Fruit fly (Drosophila melanogaster) whole organism, embryonic: ENCODE measurements around the gene CG31493.

Experiments used
- Atf-2 ChIP-seq: fragments of 200-800 bp; sonication (Bioruptor generic); optimal IDR thresholded peaks from 2 replicates; lab custom pipeline; 2016; ENCODE audit warnings: missing biosample characterization, missing genetic modification characterization
- B-H1 ChIP-seq: fragments of 200-800 bp; sonication (Bioruptor generic); IDR thresholded peaks from 3 replicates; pipeline ENCODE4 v1.3.6; 2022; ENCODE audit warnings: missing biosample characterization, missing genetic modification characterization
- Bdp1 ChIP-seq: fragments of 200-800 bp; sonication (Bioruptor generic); optimal IDR thresholded peaks from 3 replicates; lab custom pipeline; 2016; ENCODE audit warnings: missing biosample characterization, missing genetic modification characterization
- CG11085 ChIP-seq: fragments of 200-800 bp; sonication (Bioruptor generic); IDR thresholded peaks from 2 replicates; pipeline ENCODE4 v1.3.6; 2022; ENCODE audit warnings: missing biosample characterization, missing genetic modification characterization
- CG11093 ChIP-seq: fragments of 200-800 bp; sonication (Bioruptor generic); IDR thresholded peaks from 3 replicates; pipeline ENCODE4 v1.3.6; 2022; ENCODE audit warnings: missing biosample characterization, missing genetic modification characterization
- CG11504 ChIP-seq: fragments of 200-800 bp; sonication (Bioruptor generic); optimal IDR thresholded peaks from 3 replicates; lab custom pipeline; 2019; ENCODE audit warnings: missing biosample characterization, mild to moderate bottlenecking, missing genetic modification characterization, moderate library complexity
- CG17385 ChIP-seq: fragments of 200-800 bp; sonication (Bioruptor generic); optimal IDR thresholded peaks from 3 replicates; lab custom pipeline; 2018; ENCODE audit warnings: missing biosample characterization, mild to moderate bottlenecking, missing genetic modification characterization
- CG17612 ChIP-seq: fragments of 200-800 bp; sonication (Bioruptor generic); IDR thresholded peaks from 2 replicates; pipeline ENCODE4 v1.3.6; 2022; ENCODE audit warnings: missing biosample characterization, missing genetic modification characterization
- CG17829 ChIP-seq: fragments of 200-800 bp; optimal IDR thresholded peaks from 2 replicates; lab custom pipeline; 2019; ENCODE audit warnings: missing biosample characterization, mild to moderate bottlenecking, missing genetic modification characterization, moderate library complexity
- CG2199 ChIP-seq: fragments of 200-800 bp; sonication (Bioruptor generic); IDR thresholded peaks from 3 replicates; pipeline ENCODE4 v1.3.6; 2022; ENCODE audit warnings: missing biosample characterization, missing genetic modification characterization
- CG42726 ChIP-seq: fragments of 200-800 bp; sonication (Bioruptor generic); IDR thresholded peaks from 2 replicates; pipeline ENCODE4 v1.3.6; 2022; ENCODE audit warnings: missing biosample characterization, missing genetic modification characterization; ENCODE audit not compliant: partially characterized antibody
- CG6765 ChIP-seq: fragments of 200-800 bp; sonication (Bioruptor generic); optimal IDR thresholded peaks from 3 replicates; lab custom pipeline; 2017; ENCODE audit warnings: missing biosample characterization, mild to moderate bottlenecking, missing genetic modification characterization
- CG7963 ChIP-seq: fragments of 200-800 bp; sonication (Bioruptor generic); IDR thresholded peaks from 3 replicates; pipeline ENCODE4 v1.3.6; 2022; ENCODE audit warnings: missing biosample characterization, missing genetic modification characterization; ENCODE audit not compliant: partially characterized antibody
- CG8089 ChIP-seq: fragments of 200-800 bp; sonication (Bioruptor generic); optimal IDR thresholded peaks from 3 replicates; lab custom pipeline; 2016; ENCODE audit warnings: missing biosample characterization, missing genetic modification characterization
- Camta ChIP-seq: fragments of 200-800 bp; sonication (Bioruptor generic); optimal IDR thresholded peaks from 2 replicates; lab custom pipeline; 2016; ENCODE audit warnings: missing biosample characterization, missing genetic modification characterization
- D ChIP-seq, 2 experiments: fragments of 200-800 bp in 1 of 2; fragments of >200 bp in 1 of 2; sonication (Bioruptor generic) in 1 of 2; optimal IDR thresholded peaks; 2 replicates in 1 of 2; 3 replicates in 1 of 2; lab custom pipeline; 2017; ENCODE audit warnings: mild to moderate bottlenecking in 1 of 2, missing biosample characterization in 1 of 2, missing genetic modification characterization in 1 of 2, missing genetic modification reagents in 1 of 2
- Dek ChIP-seq: fragments of 200-800 bp; sonication (Bioruptor generic); optimal IDR thresholded peaks from 3 replicates; lab custom pipeline; 2019; ENCODE audit warnings: missing biosample characterization, mild to moderate bottlenecking, missing genetic modification characterization, moderate library complexity
- Dip3 ChIP-seq: fragments of 200-800 bp; sonication (Bioruptor generic); optimal IDR thresholded peaks from 3 replicates; lab custom pipeline; 2016; ENCODE audit warnings: missing biosample characterization, missing genetic modification characterization
- GATAe ChIP-seq: fragments of 200-800 bp; sonication (Bioruptor generic); conservative IDR thresholded peaks from 2 replicates; pipeline ENCODE4 v1.3.6; 2022; ENCODE audit warnings: missing biosample characterization, missing genetic modification characterization
- Gsc ChIP-seq: fragments of 200-800 bp; sonication (Bioruptor generic); IDR thresholded peaks from 2 replicates; pipeline ENCODE4 v1.3.6; 2022; ENCODE audit warnings: missing biosample characterization, missing genetic modification characterization
- NFAT ChIP-seq: fragments of 200-800 bp; sonication (Bioruptor generic); IDR thresholded peaks from 2 replicates; pipeline ENCODE4 v1.3.6; 2022; ENCODE audit warnings: missing biosample characterization, missing genetic modification characterization
- Oli ChIP-seq: fragments of 200-800 bp; sonication (Bioruptor generic); optimal IDR thresholded peaks from 2 replicates; lab custom pipeline; 2018; ENCODE audit warnings: missing biosample characterization, mild to moderate bottlenecking, missing genetic modification characterization, moderate library complexity
- Opbp ChIP-seq: fragments of 200-800 bp; sonication (Bioruptor generic); IDR thresholded peaks from 3 replicates; pipeline ENCODE4 v1.3.6; 2022; ENCODE audit warnings: missing biosample characterization, missing genetic modification characterization; ENCODE audit not compliant: partially characterized antibody
- Optix ChIP-seq: fragments of 200-800 bp; sonication (Bioruptor generic); IDR thresholded peaks from 3 replicates; pipeline ENCODE4 v1.3.6; 2022; ENCODE audit warnings: missing biosample characterization, missing genetic modification characterization
- Usf ChIP-seq: fragments of 200-800 bp; sonication (Bioruptor generic); optimal IDR thresholded peaks from 2 replicates; lab custom pipeline; 2017; ENCODE audit warnings: missing genotype, missing biosample characterization, missing genetic modification characterization
- Xbp1 ChIP-seq: fragments of 200-800 bp; sonication (Bioruptor generic); optimal IDR thresholded peaks from 3 replicates; lab custom pipeline; 2016; ENCODE audit warnings: missing biosample characterization, mild to moderate bottlenecking, missing genetic modification characterization
- Xrp1 ChIP-seq: fragments of 200-800 bp; sonication (Bioruptor generic); IDR thresholded peaks from 2 replicates; pipeline ENCODE4 v1.3.6; 2022; ENCODE audit warnings: missing biosample characterization, missing genetic modification characterization
- amos ChIP-seq: fragments of 200-800 bp; sonication (Bioruptor generic); IDR thresholded peaks from 2 replicates; pipeline ENCODE4 v1.3.6; 2022; ENCODE audit warnings: missing biosample characterization, missing genetic modification characterization; ENCODE audit not compliant: partially characterized antibody
- bab2 ChIP-seq: fragments of 200-800 bp; sonication (Bioruptor generic); optimal IDR thresholded peaks from 2 replicates; lab custom pipeline; 2016; ENCODE audit warnings: missing biosample characterization, missing genetic modification characterization
- bcd ChIP-seq: fragments of 200-800 bp; sonication (Bioruptor generic); optimal IDR thresholded peaks from 2 replicates; lab custom pipeline; 2017; ENCODE audit warnings: missing biosample characterization, mild to moderate bottlenecking, missing genetic modification characterization
- btn ChIP-seq: fragments of 200-800 bp; sonication (Bioruptor generic); optimal IDR thresholded peaks from 2 replicates; lab custom pipeline; 2016; ENCODE audit warnings: missing biosample characterization, missing genetic modification characterization
- cg ChIP-seq: fragments of 200-800 bp; sonication (Bioruptor generic); optimal IDR thresholded peaks from 3 replicates; lab custom pipeline; 2019; ENCODE audit warnings: missing biosample characterization, mild to moderate bottlenecking, missing genetic modification characterization, moderate library complexity
- emc ChIP-seq: fragments of 200-800 bp; sonication (Bioruptor generic); optimal IDR thresholded peaks from 2 replicates; lab custom pipeline; 2016; ENCODE audit warnings: missing biosample characterization, missing genetic modification characterization
- gcm ChIP-seq: fragments of 200-800 bp; sonication (Bioruptor generic); optimal IDR thresholded peaks from 2 replicates; lab custom pipeline; 2019; ENCODE audit warnings: missing biosample characterization, mild to moderate bottlenecking, missing genetic modification characterization, moderate library complexity
- nerfin-1 ChIP-seq: fragments of 200-800 bp; sonication (Bioruptor generic); optimal IDR thresholded peaks from 3 replicates; lab custom pipeline; 2019; ENCODE audit warnings: missing biosample characterization, mild to moderate bottlenecking, missing genetic modification characterization, moderate library complexity
- onecut ChIP-seq: fragments of 200-800 bp; sonication (Bioruptor generic); IDR thresholded peaks from 2 replicates; pipeline ENCODE4 v1.3.6; 2022; ENCODE audit warnings: missing biosample characterization, missing genetic modification characterization
- prd ChIP-seq, 3 experiments: fragments of >200 bp in 2 of 3; fragments of 200-800 bp in 1 of 3; sonication (Bioruptor generic) in 1 of 3; optimal IDR thresholded peaks in 2 of 3; IDR thresholded peaks in 1 of 3; 2 replicates in 2 of 3; 3 replicates in 1 of 3; pipeline versions ENCODE4 v1.3.6 to Lab custom; 2017 to 2022; ENCODE audit warnings: missing biosample characterization in 1 of 3, missing genetic modification characterization in 1 of 3
- pros ChIP-seq: fragments of 200-800 bp; sonication (Bioruptor generic); optimal IDR thresholded peaks from 3 replicates; lab custom pipeline; 2019; ENCODE audit warnings: missing biosample characterization, mild to moderate bottlenecking, missing genetic modification characterization, moderate library complexity
- pum ChIP-seq: fragments of 200-800 bp; sonication (Bioruptor generic); optimal IDR thresholded peaks from 2 replicates; lab custom pipeline; 2016; ENCODE audit warnings: missing biosample characterization, missing genetic modification characterization
- schlank ChIP-seq: fragments of 200-800 bp; sonication (Bioruptor generic); optimal IDR thresholded peaks from 2 replicates; lab custom pipeline; 2018; ENCODE audit warnings: missing biosample characterization, mild to moderate bottlenecking, missing genetic modification characterization
- scrt ChIP-seq: fragments of 200-800 bp; sonication (Bioruptor generic); optimal IDR thresholded peaks from 2 replicates; lab custom pipeline; 2018; ENCODE audit warnings: missing biosample characterization, mild to moderate bottlenecking, missing genetic modification characterization, moderate library complexity
- sens ChIP-seq: fragments of 200-800 bp; sonication (Bioruptor generic); peaks from one replicate; lab custom pipeline; 2016; ENCODE audit warnings: missing biosample characterization, missing genetic modification characterization
- sim ChIP-seq: fragments of 200-800 bp; sonication (Bioruptor generic); IDR thresholded peaks from 2 replicates; pipeline ENCODE4 v1.3.6; 2022; ENCODE audit warnings: missing biosample characterization, missing genetic modification characterization
- tgo ChIP-seq: fragments of 200-800 bp; sonication (Bioruptor generic); IDR thresholded peaks from 3 replicates; pipeline ENCODE4 v1.3.6; 2022; ENCODE audit warnings: missing biosample characterization, missing genetic modification characterization
- tin ChIP-seq: fragments of 200-800 bp; sonication (Bioruptor generic); optimal IDR thresholded peaks from 3 replicates; lab custom pipeline; 2016; ENCODE audit warnings: missing biosample characterization, missing genetic modification characterization
- toy ChIP-seq: fragments of 200-800 bp; sonication (Bioruptor generic); IDR thresholded peaks from 2 replicates; pipeline ENCODE4 v1.3.6; 2022; ENCODE audit warnings: missing biosample characterization, missing genetic modification characterization
- ttk ChIP-seq: fragments of 200-800 bp; sonication (Bioruptor generic); IDR thresholded peaks from 2 replicates; pipeline ENCODE4 v2.1.2; 2022; ENCODE audit warnings: missing biosample characterization, missing genetic modification characterization
- tup ChIP-seq: fragments of 200-800 bp; sonication (Bioruptor generic); optimal IDR thresholded peaks from 2 replicates; lab custom pipeline; 2016; ENCODE audit warnings: missing biosample characterization, mild to moderate bottlenecking, missing genetic modification characterization, moderate library complexity
- unpg ChIP-seq: fragments of 200-800 bp; sonication (Bioruptor generic); optimal IDR thresholded peaks from 3 replicates; lab custom pipeline; 2018; ENCODE audit warnings: missing biosample characterization, mild to moderate bottlenecking, missing genetic modification characterization, moderate library complexity

Gene CG31493

dm6 chr3R:7122172-7123072, 8.9 kb upstream of the CG31493 start (continued):
- TF ChIP-seq sens (peak; percentile 67), CG6765 (GFP tag; lab: Kevin White, UChicago) (peak; percentile 1), cg (GFP tag; lab: Kevin White, UChicago) (peak; percentile 56), toy (GFP tag; lab: Robert Waterston, UW) (no peak), Oli (no peak), B-H1 (GFP tag; lab: Robert Waterston, UW) (no peak), CG42726 (GFP tag; lab: Robert Waterston, UW) (no peak), CG11085 (GFP tag; lab: Robert Waterston, UW) (no peak), tup (GFP tag; lab: Kevin White, UChicago) (no peak), tin (no peak), ttk (no peak), prd (optimal IDR thresholded peaks at IDR 0.05; lab: Kevin White, UChicago) (no peak), prd (GFP tag; IDR thresholded peaks at IDR 0.05; lab: Robert Waterston, UW) (no peak), Gsc (no peak), CG7963 (GFP tag; lab: Robert Waterston, UW) (no peak), amos (no peak), CG11504 (tag; lab: Kevin White, UChicago) (no peak), btn (GFP tag; lab: Kevin White, UChicago) (no peak), Bdp1 (GFP tag; lab: Kevin White, UChicago) (no peak), tgo (no peak; the same call in 2 of the 3 replicates), Xrp1 (GFP tag; lab: Robert Waterston, UW) (no peak; the same call in 1 of the 2 replicates), onecut (GFP tag; lab: Robert Waterston, UW) (no peak), bcd (GFP tag; lab: Kevin White, UChicago) (no peak), D (optimal IDR thresholded peaks at IDR 0.05; lab: Kevin White, UChicago) (no peak), D (GFP tag; optimal IDR thresholded peaks at IDR 0.05; lab: Kevin White, UChicago) (peak; percentile 13), gcm (peak; percentile 99), CG2199 (GFP tag; lab: Robert Waterston, UW) (peak; percentile 31; the same call in 1 of the 3 replicates), CG17612 (GFP tag; lab: Robert Waterston, UW) (no peak), pum (no peak), bab2 (no peak), unpg (GFP tag; lab: Kevin White, UChicago) (no peak), Usf (no peak), CG11093 (GFP tag; lab: Robert Waterston, UW) (no peak), nerfin-1 (tag; lab: Kevin White, UChicago) (peak; percentile 70), Dek (tag; lab: Kevin White, UChicago) (no peak), Dip3 (GFP tag; lab: Kevin White, UChicago) (no peak), Atf-2 (no peak), Optix (no peak), CG17829 (no peak), NFAT (GFP tag; lab: Robert Waterston, UW) (no peak), schlank (tag; lab: Kevin White, UChicago) (no peak), Opbp (GFP tag; lab: Robert Waterston, UW) (no peak), Camta (GFP tag; lab: Kevin White, UChicago) (no peak), emc (GFP tag; lab: Kevin White, UChicago) (no peak), CG8089 (no peak), scrt (no peak), Xbp1 (GFP tag; lab: Kevin White, UChicago) (no peak), CG17385 (GFP tag; lab: Kevin White, UChicago) (peak; percentile 0), pros (GFP tag; lab: Kevin White, UChicago) (no peak), GATAe (GFP tag; lab: Robert Waterston, UW) (no peak), sim (GFP tag; lab: Robert Waterston, UW) (no peak)
